Worm (Caenorhabditis elegans) whole organism, early embryonic: ENCODE data around the gene F53F4.17.

Experiments
- B0310.2 ChIP-seq: sonication (generic microtip); optimal IDR thresholded peaks from 2 replicates; lab custom pipeline; 2016; ENCODE audit warnings: mild to moderate bottlenecking, missing genetic modification characterization, missing compliant biosample characterization
- F13C5.2 ChIP-seq: sonication (generic microtip); optimal IDR thresholded peaks from 2 replicates; lab custom pipeline; 2017; ENCODE audit warnings: mild to moderate bottlenecking, missing genetic modification characterization, inconsistent platforms, missing compliant biosample characterization
- aly-1 ChIP-seq: sonication (generic microtip); optimal IDR thresholded peaks from 2 replicates; lab custom pipeline; 2016; ENCODE audit warnings: missing genetic modification characterization, missing compliant biosample characterization
- ama-1 ChIP-seq: fragments of 150-350 bp; optimal IDR thresholded peaks from 2 replicates; lab custom pipeline; 2014
- ceh-13 ChIP-seq: fragments of 200-800 bp; sonication (Bioruptor generic); optimal IDR thresholded peaks from 2 replicates; lab custom pipeline; 2018; ENCODE audit warnings: mild to moderate bottlenecking, missing genetic modification characterization, missing compliant biosample characterization
- ceh-36 ChIP-seq: sonication (generic microtip); optimal IDR thresholded peaks from 2 replicates; lab custom pipeline; 2016; ENCODE audit warnings: missing genetic modification characterization, inconsistent platforms, missing compliant biosample characterization
- ets-7 ChIP-seq: sonication (generic microtip); optimal IDR thresholded peaks from 2 replicates; lab custom pipeline; 2016; ENCODE audit warnings: missing genotype, missing genetic modification characterization, missing compliant biosample characterization
- flt-1 ChIP-seq: fragments of 200-800 bp; sonication (Bioruptor generic); IDR thresholded peaks from 2 replicates; pipeline ENCODE4 v1.3.6; 2022; ENCODE audit warnings: missing genetic modification characterization, missing compliant biosample characterization
- hmbx-1 ChIP-seq: sonication (generic microtip); optimal IDR thresholded peaks from 2 replicates; lab custom pipeline; 2016; ENCODE audit warnings: mild to moderate bottlenecking, missing genetic modification characterization, missing compliant biosample characterization
- hmg-4 ChIP-seq: fragments of 200-800 bp; sonication (Bioruptor generic); optimal IDR thresholded peaks from 2 replicates; lab custom pipeline; 2018; ENCODE audit warnings: mild to moderate bottlenecking, missing genetic modification characterization, missing compliant biosample characterization
- hnd-1 ChIP-seq: sonication (generic microtip); optimal IDR thresholded peaks from 2 replicates; lab custom pipeline; 2016; ENCODE audit warnings: missing genetic modification characterization, missing compliant biosample characterization
- pes-1 ChIP-seq: fragments of 200-800 bp; sonication (Bioruptor generic); IDR thresholded peaks from 2 replicates; pipeline ENCODE4 v1.3.6; 2022; ENCODE audit warnings: missing genetic modification reagents, missing genetic modification characterization, missing compliant biosample characterization
- scrt-1 ChIP-seq: fragments of 200-800 bp; sonication (Bioruptor generic); IDR thresholded peaks from 2 replicates; pipeline ENCODE4 v1.3.6; 2022; ENCODE audit warnings: missing genetic modification characterization, missing compliant biosample characterization
- sea-1 ChIP-seq: fragments of 200-800 bp; sonication (Bioruptor generic); conservative IDR thresholded peaks from 2 replicates; pipeline ENCODE4 v1.3.6; 2022; ENCODE audit warnings: missing genetic modification characterization, missing compliant biosample characterization
- tbx-11 ChIP-seq: fragments of 200-800 bp; sonication (Bioruptor generic); IDR thresholded peaks from 2 replicates; pipeline ENCODE4 v1.3.6; 2022; ENCODE audit warnings: missing genetic modification characterization, missing compliant biosample characterization
- tbx-37 ChIP-seq: fragments of 200-800 bp; sonication (Bioruptor generic); conservative IDR thresholded peaks from 2 replicates; pipeline ENCODE4 v1.3.6; 2022; ENCODE audit warnings: missing genetic modification reagents, missing genetic modification characterization, missing compliant biosample characterization
- tra-4 ChIP-seq: sonication (generic microtip); optimal IDR thresholded peaks from 2 replicates; lab custom pipeline; 2017; ENCODE audit warnings: missing genetic modification characterization, missing compliant biosample characterization

The F53F4.17 gene

ce11 chrV:13621720-13622119, 33.7 kb downstream of the F53F4.17 start, which contains the start of gene F53F4.16:
F53F4.16 (minus strand) TSS chrV:13621820.
- no peak for TF ChIP-seq ama-1 (lab: Kevin White, UChicago)
- TF ChIP-seq pes-1: no peak
- TF ChIP-seq tbx-37: no peak
- TF ChIP-seq scrt-1: no peak
- TF ChIP-seq flt-1 (GFP tag; lab: Robert Waterston, UW): no peak
- TF ChIP-seq tbx-11 (GFP tag; lab: Robert Waterston, UW): no peak

- TF ChIP-seq ceh-13 (GFP tag; lab: Kevin White, UChicago): no peak
Observed at ce11 chrV:13624424-13624823, 36.4 kb downstream of the F53F4.17 start, which contains the start of gene F53F4.11. F53F4.11 (minus strand) TSS chrV:13624524.

ce11 chrV:13625517-13626097, 37.6 kb downstream of the F53F4.17 start, which contains the start of the genes nduv-2 and F53F4.12:
nduv-2 (minus strand) TSS chrV:13625567.
F53F4.12 (plus strand) TSS chrV:13626047.
- TF ChIP-seq F13C5.2 (tag; lab: Kevin White, UChicago) (no peak), ceh-36 (no peak), hnd-1 (tag; lab: Kevin White, UChicago) (no peak)

- TF ChIP-seq ceh-13 (GFP tag; lab: Kevin White, UChicago) (no peak), aly-1 (tag; lab: Kevin White, UChicago) (no peak), hmbx-1 (tag; lab: Kevin White, UChicago) (no peak), flt-1 (GFP tag; lab: Robert Waterston, UW) (no peak), ama-1 (lab: Kevin White, UChicago) (no peak), ceh-36 (no peak), B0310.2 (no peak), scrt-1 (no peak)
Observed at ce11 chrV:13627103-13627623, 39.2 kb downstream of the F53F4.17 start, which contains the start of gene sde-2. sde-2 (plus strand) TSS chrV:13627573.

- no peak for TF ChIP-seq scrt-1
- TF ChIP-seq hmg-4 (GFP tag; lab: Kevin White, UChicago): no peak
- TF ChIP-seq ceh-13 (GFP tag; lab: Kevin White, UChicago): no peak
- TF ChIP-seq ets-7: no peak
- TF ChIP-seq sea-1 (GFP tag; lab: Robert Waterston, UW): no peak
- TF ChIP-seq aly-1 (tag; lab: Kevin White, UChicago): no peak
- TF ChIP-seq pes-1: no peak
- no peak for TF ChIP-seq ama-1 (lab: Kevin White, UChicago)
Observed at ce11 chrV:13634149-13634548, 46.1 kb downstream of the F53F4.17 start, which contains the start of gene H37A05.2. H37A05.2 (minus strand) TSS chrV:13634249.

ce11 chrV:13636411-13636810, 48.4 kb downstream of the F53F4.17 start:
- TF ChIP-seq ets-7 (no peak), hmbx-1 (tag; lab: Kevin White, UChicago) (no peak), tbx-37 (no peak), scrt-1 (no peak), sea-1 (GFP tag; lab: Robert Waterston, UW) (no peak), ceh-36 (no peak), ama-1 (lab: Kevin White, UChicago) (no peak), tbx-11 (GFP tag; lab: Robert Waterston, UW) (no peak), aly-1 (tag; lab: Kevin White, UChicago) (no peak), B0310.2 (no peak), ceh-13 (GFP tag; lab: Kevin White, UChicago) (no peak), tra-4 (tag; lab: Kevin White, UChicago) (no peak)

ce11 chrV:13638040-13638439, 50.0 kb downstream of the F53F4.17 start:
- no peak for TF ChIP-seq ceh-13 (GFP tag; lab: Kevin White, UChicago)
- TF ChIP-seq F13C5.2 (tag; lab: Kevin White, UChicago): no peak
- TF ChIP-seq tbx-11 (GFP tag; lab: Robert Waterston, UW): no peak
- TF ChIP-seq aly-1 (tag; lab: Kevin White, UChicago): no peak
- no peak for TF ChIP-seq ets-7
- no peak for TF ChIP-seq flt-1 (GFP tag; lab: Robert Waterston, UW)
- no peak for TF ChIP-seq B0310.2
